Fruit fly (Drosophila melanogaster) whole organism, embryonic: ENCODE data around the gene mAChR-C.
A peak's percentile ranks its signal among the peaks of the same experiment; 100 is the strongest.

ENCODE experiments used
- Atf-2 ChIP-seq: fragments of 200-800 bp; sonication (Bioruptor generic); optimal IDR thresholded peaks from 2 replicates; lab custom pipeline; 2016; ENCODE audit warnings: missing biosample characterization, missing genetic modification characterization
- Bdp1 ChIP-seq: fragments of 200-800 bp; sonication (Bioruptor generic); optimal IDR thresholded peaks from 3 replicates; lab custom pipeline; 2016; ENCODE audit warnings: missing biosample characterization, missing genetic modification characterization
- CG10431 ChIP-seq: fragments of 200-800 bp; sonication (Bioruptor generic); optimal IDR thresholded peaks from 3 replicates; lab custom pipeline; 2018; ENCODE audit warnings: missing biosample characterization, mild to moderate bottlenecking, missing genetic modification characterization
- CG13287 ChIP-seq: fragments of 200-800 bp; sonication (Bioruptor generic); IDR thresholded peaks from 2 replicates; pipeline ENCODE4 v1.3.6; 2022; ENCODE audit warnings: missing biosample characterization, missing genetic modification characterization; ENCODE audit not compliant: partially characterized antibody
- CG14860 ChIP-seq: fragments of 200-800 bp; sonication (Bioruptor generic); IDR thresholded peaks from 3 replicates; pipeline ENCODE4 v1.3.6; 2022; ENCODE audit warnings: missing biosample characterization, missing genetic modification characterization; ENCODE audit not compliant: partially characterized antibody
- CG1603 ChIP-seq: fragments of 200-800 bp; sonication (Bioruptor generic); optimal IDR thresholded peaks from 2 replicates; lab custom pipeline; 2019; ENCODE audit warnings: missing biosample characterization, mild to moderate bottlenecking, missing genetic modification characterization, moderate library complexity
- CG1647 ChIP-seq: fragments of 200-800 bp; sonication (Bioruptor generic); optimal IDR thresholded peaks from 3 replicates; lab custom pipeline; 2016; ENCODE audit warnings: missing biosample characterization, missing genetic modification characterization
- CG17385 ChIP-seq: fragments of 200-800 bp; sonication (Bioruptor generic); optimal IDR thresholded peaks from 3 replicates; lab custom pipeline; 2018; ENCODE audit warnings: missing biosample characterization, mild to moderate bottlenecking, missing genetic modification characterization
- CG17829 ChIP-seq: fragments of 200-800 bp; optimal IDR thresholded peaks from 2 replicates; lab custom pipeline; 2019; ENCODE audit warnings: missing biosample characterization, mild to moderate bottlenecking, missing genetic modification characterization, moderate library complexity
- CG2116 ChIP-seq: fragments of 200-800 bp; sonication (Bioruptor generic); optimal IDR thresholded peaks from 3 replicates; lab custom pipeline; 2018; ENCODE audit warnings: missing biosample characterization, mild to moderate bottlenecking, missing genetic modification characterization
- CG2120 ChIP-seq: fragments of 200-800 bp; sonication (Bioruptor generic); optimal IDR thresholded peaks from 3 replicates; lab custom pipeline; 2016; ENCODE audit warnings: missing biosample characterization, missing genetic modification characterization
- CG42726 ChIP-seq: fragments of 200-800 bp; sonication (Bioruptor generic); IDR thresholded peaks from 2 replicates; pipeline ENCODE4 v1.3.6; 2022; ENCODE audit warnings: missing biosample characterization, missing genetic modification characterization; ENCODE audit not compliant: partially characterized antibody
- CG4360 ChIP-seq: fragments of 200-800 bp; sonication (Bioruptor generic); IDR thresholded peaks from 2 replicates; pipeline ENCODE4 v1.3.6; 2022; ENCODE audit warnings: missing biosample characterization, missing genetic modification characterization
- CG8359 ChIP-seq: fragments of 200-800 bp; sonication (Bioruptor generic); optimal IDR thresholded peaks from 2 replicates; lab custom pipeline; 2017; ENCODE audit warnings: missing biosample characterization, mild to moderate bottlenecking, missing genetic modification characterization, borderline replicate concordance
- D19B ChIP-seq: fragments of 200-800 bp; sonication (Bioruptor generic); optimal IDR thresholded peaks from 2 replicates; lab custom pipeline; 2017; ENCODE audit warnings: missing biosample characterization, mild to moderate bottlenecking, missing genetic modification characterization
- Dfd ChIP-seq, 2 experiments: fragments of >200 bp; optimal IDR thresholded peaks; 2 replicates each; lab custom pipeline; 2017; ENCODE audit warnings: missing biosample characterization in 2 of 2, missing genetic modification characterization in 2 of 2
- Dll ChIP-seq: fragments of 200-800 bp; sonication (Bioruptor generic); IDR thresholded peaks from 4 replicates; pipeline ENCODE4 v1.3.6; 2022; ENCODE audit warnings: missing biosample characterization, missing genetic modification characterization; ENCODE audit not compliant: partially characterized antibody
- Doc3 ChIP-seq: fragments of 200-800 bp; sonication (Bioruptor generic); IDR thresholded peaks from 3 replicates; pipeline ENCODE4 v1.3.6; 2022; ENCODE audit warnings: missing biosample characterization, missing genetic modification characterization; ENCODE audit not compliant: partially characterized antibody
- Dref ChIP-seq: fragments of 200-800 bp; sonication (Bioruptor generic); IDR thresholded peaks from 2 replicates; pipeline ENCODE4 v1.3.6; 2022; ENCODE audit warnings: missing biosample characterization, missing genetic modification characterization
- MBD-R2 ChIP-seq: fragments of 200-800 bp; sonication (Bioruptor generic); IDR thresholded peaks from 2 replicates; pipeline ENCODE4 v1.3.6; 2022; ENCODE audit warnings: missing biosample characterization, missing genetic modification characterization
- Med ChIP-seq: fragments of 200-800 bp; sonication (Bioruptor generic); peaks from one replicate; lab custom pipeline; 2016; ENCODE audit warnings: missing biosample characterization, missing genetic modification characterization, mild to moderate bottlenecking, inconsistent platforms, moderate library complexity
- Opbp ChIP-seq: fragments of 200-800 bp; sonication (Bioruptor generic); IDR thresholded peaks from 3 replicates; pipeline ENCODE4 v1.3.6; 2022; ENCODE audit warnings: missing biosample characterization, missing genetic modification characterization; ENCODE audit not compliant: partially characterized antibody
- Sin3A ChIP-seq: fragments of >200 bp; optimal IDR thresholded peaks from 2 replicates; lab custom pipeline; 2018
- Sry-δ ChIP-seq: fragments of 200-800 bp; sonication (Bioruptor generic); optimal IDR thresholded peaks from 2 replicates; lab custom pipeline; 2016; ENCODE audit warnings: missing biosample characterization, missing genetic modification characterization
- amos ChIP-seq: fragments of 200-800 bp; sonication (Bioruptor generic); IDR thresholded peaks from 2 replicates; pipeline ENCODE4 v1.3.6; 2022; ENCODE audit warnings: missing biosample characterization, missing genetic modification characterization; ENCODE audit not compliant: partially characterized antibody
- ato ChIP-seq: fragments of 200-800 bp; sonication (Bioruptor generic); IDR thresholded peaks from 2 replicates; pipeline ENCODE4 v1.3.6; 2022; ENCODE audit warnings: missing biosample characterization, missing genetic modification characterization; ENCODE audit not compliant: partially characterized antibody
- bbx ChIP-seq: fragments of 200-800 bp; sonication (Bioruptor generic); IDR thresholded peaks from 2 replicates; pipeline ENCODE4 v1.3.6; 2022; ENCODE audit warnings: missing biosample characterization, missing genetic modification characterization; ENCODE audit not compliant: partially characterized antibody
- bcd ChIP-seq: fragments of 200-800 bp; sonication (Bioruptor generic); optimal IDR thresholded peaks from 2 replicates; lab custom pipeline; 2017; ENCODE audit warnings: missing biosample characterization, mild to moderate bottlenecking, missing genetic modification characterization
- chn ChIP-seq: fragments of 200-800 bp; sonication (Bioruptor generic); optimal IDR thresholded peaks from 2 replicates; lab custom pipeline; 2016; ENCODE audit warnings: missing biosample characterization, missing genetic modification characterization
- da ChIP-seq: fragments of 200-800 bp; sonication (Bioruptor generic); optimal IDR thresholded peaks from 2 replicates; lab custom pipeline; 2016; ENCODE audit warnings: missing biosample characterization, missing genetic modification characterization
- hb ChIP-seq: fragments of 200-800 bp; sonication (Bioruptor generic); IDR thresholded peaks from 3 replicates; pipeline ENCODE4 v1.3.6; 2022; ENCODE audit warnings: missing biosample characterization, missing genetic modification characterization; ENCODE audit not compliant: partially characterized antibody
- kay ChIP-seq: fragments of 200-800 bp; sonication (Bioruptor generic); optimal IDR thresholded peaks from 2 replicates; lab custom pipeline; 2016; ENCODE audit warnings: missing biosample characterization, missing genetic modification characterization
- nerfin-2 ChIP-seq: fragments of 200-800 bp; sonication (Bioruptor generic); IDR thresholded peaks from 2 replicates; pipeline ENCODE4 v1.3.6; 2022; ENCODE audit warnings: missing biosample characterization, missing genetic modification characterization; ENCODE audit not compliant: partially characterized antibody
- psq ChIP-seq: fragments of 200-800 bp; sonication (Bioruptor generic); optimal IDR thresholded peaks from 2 replicates; lab custom pipeline; 2017; ENCODE audit warnings: missing biosample characterization, missing genetic modification characterization
- pzg ChIP-seq: fragments of 200-800 bp; sonication (Bioruptor generic); optimal IDR thresholded peaks from 3 replicates; lab custom pipeline; 2018; ENCODE audit warnings: missing biosample characterization, mild to moderate bottlenecking, missing genetic modification characterization, moderate library complexity
- sd ChIP-seq: fragments of 200-800 bp; sonication (Bioruptor generic); optimal IDR thresholded peaks from 3 replicates; lab custom pipeline; 2018; ENCODE audit warnings: missing biosample characterization, mild to moderate bottlenecking, missing genetic modification characterization, moderate library complexity
- sens-2 ChIP-seq: fragments of 200-800 bp; sonication (Bioruptor generic); IDR thresholded peaks from 2 replicates; pipeline ENCODE4 v1.3.6; 2022; ENCODE audit warnings: missing biosample characterization, missing genetic modification characterization
- sna ChIP-seq: fragments of 200-800 bp; sonication (Bioruptor generic); IDR thresholded peaks from 2 replicates; pipeline ENCODE4 v1.3.6; 2022; ENCODE audit warnings: missing biosample characterization, missing genetic modification characterization; ENCODE audit not compliant: partially characterized antibody
- stwl ChIP-seq: fragments of 200-800 bp; sonication (Bioruptor generic); optimal IDR thresholded peaks from 3 replicates; lab custom pipeline; 2018; ENCODE audit warnings: missing biosample characterization, mild to moderate bottlenecking, missing genetic modification characterization, moderate library complexity
- tna ChIP-seq: fragments of 200-800 bp; sonication (Bioruptor generic); IDR thresholded peaks from 2 replicates; pipeline ENCODE4 v1.3.6; 2022; ENCODE audit warnings: missing biosample characterization, missing genetic modification characterization; ENCODE audit not compliant: partially characterized antibody
- trh ChIP-seq: fragments of 200-800 bp; sonication (Bioruptor generic); optimal IDR thresholded peaks from 2 replicates; lab custom pipeline; 2016; ENCODE audit warnings: missing biosample characterization, missing genetic modification characterization
- ttk ChIP-seq: fragments of 200-800 bp; sonication (Bioruptor generic); IDR thresholded peaks from 2 replicates; pipeline ENCODE4 v2.1.2; 2022; ENCODE audit warnings: missing biosample characterization, missing genetic modification characterization
- unc-4 ChIP-seq: fragments of 200-800 bp; sonication (Bioruptor generic); IDR thresholded peaks from 2 replicates; pipeline ENCODE4 v1.3.6; 2022; ENCODE audit warnings: missing biosample characterization, missing genetic modification characterization; ENCODE audit not compliant: partially characterized antibody
- zf30C ChIP-seq: fragments of 200-800 bp; sonication (Bioruptor generic); optimal IDR thresholded peaks from 3 replicates; lab custom pipeline; 2018; ENCODE audit warnings: missing biosample characterization, mild to moderate bottlenecking, missing genetic modification characterization
- zfh2 ChIP-seq: fragments of 200-800 bp; sonication (Bioruptor generic); optimal IDR thresholded peaks from 2 replicates; lab custom pipeline; 2016; ENCODE audit warnings: missing biosample characterization, missing genetic modification characterization

Gene mAChR-C

DNA sequence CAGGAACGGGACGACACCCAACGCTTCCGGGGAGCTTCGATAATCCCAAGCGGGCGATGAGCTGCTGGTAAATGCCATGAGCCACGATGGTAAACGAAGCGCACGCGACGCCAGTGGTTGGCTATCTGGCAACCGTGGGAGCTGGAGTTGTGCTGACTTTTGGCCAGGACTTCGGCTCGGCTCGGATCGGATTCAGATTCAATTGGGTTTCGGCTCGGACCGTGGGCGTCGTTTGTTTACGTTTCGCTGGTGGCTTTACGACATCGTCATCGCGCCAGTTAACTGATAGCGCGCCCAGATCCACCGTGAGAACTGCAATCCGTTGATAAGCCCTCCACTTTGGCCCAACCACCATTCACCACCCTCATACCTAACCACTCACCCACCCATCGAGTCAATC, at the start of gene mAChR-C:
TSS of gene mAChR-C (minus strand) at position 101 of the 400 bp plus-strand sequence.
- TF ChIP-seq D19B (GFP tag; lab: Kevin White, UChicago) (no peak), Atf-2 (GFP tag; lab: Kevin White, UChicago) (no peak), da (GFP tag; lab: Kevin White, UChicago) (no peak), Bdp1 (GFP tag; lab: Kevin White, UChicago) (no peak), CG1647 (GFP tag; lab: Kevin White, UChicago) (no peak), Sin3A (lab: Kevin White, UChicago) (no peak), sd (no peak), MBD-R2 (GFP tag; lab: Robert Waterston, UW) (no peak)

dm6 chrX:6876343-6876742, 43.9 kb upstream of the mAChR-C start:
- TF ChIP-seq CG8359 (no peak), Med (GFP tag; lab: Kevin White, UChicago) (peak; percentile 49), amos (GFP tag; lab: Robert Waterston, UW) (0 out of 2 replicates have a peak, but pooled peaks have one; percentile 10), ttk (GFP tag; lab: Robert Waterston, UW) (0 out of 2 replicates have a peak, but pooled peaks have one; percentile 10), Dfd (GFP tag; optimal IDR thresholded peaks at IDR 0.05; lab: Kevin White, UChicago) (peak in 1 of 2 experiments; percentile 46), kay (GFP tag; lab: Kevin White, UChicago) (no peak), CG4360 (GFP tag; lab: Robert Waterston, UW) (peak; percentile 97)

- TF ChIP-seq Dref (peak; percentile 53), pzg (GFP tag; lab: Kevin White, UChicago) (peak; percentile 14), stwl (tag; lab: Kevin White, UChicago) (peak; percentile 68), sens-2 (GFP tag; lab: Robert Waterston, UW) (no peak), CG17829 (tag; lab: Kevin White, UChicago) (peak; percentile 7), CG13287 (GFP tag; lab: Robert Waterston, UW) (peak; percentile 23; the same call in 1 of the 2 replicates), tna (GFP tag; lab: Robert Waterston, UW) (peak; percentile 24; the same call in 1 of the 2 replicates), amos (GFP tag; lab: Robert Waterston, UW) (peak; percentile 61), sna (peak; percentile 58; the same call in 1 of the 2 replicates), CG42726 (GFP tag; lab: Robert Waterston, UW) (peak; percentile 77; the same call in 1 of the 2 replicates), trh (no peak), bcd (GFP tag; lab: Kevin White, UChicago) (no peak), unc-4 (GFP tag; lab: Robert Waterston, UW) (peak; percentile 45; the same call in 1 of the 2 replicates), CG1603 (tag; lab: Kevin White, UChicago) (peak; percentile 9), hb (GFP tag; lab: Robert Waterston, UW) (peak; percentile 58; the same call in 1 of the 3 replicates), Dll (peak; percentile 60; the same call in 2 of the 4 replicates), CG17385 (peak; percentile 74), CG2120 (GFP tag; lab: Kevin White, UChicago) (no peak), nerfin-2 (peak; percentile 23; the same call in 1 of the 2 replicates), zfh2 (GFP tag; lab: Kevin White, UChicago) (no peak), CG14860 (0 out of 3 replicates have a peak, but pooled peaks have one; percentile 26), bbx (GFP tag; lab: Robert Waterston, UW) (peak; percentile 80), chn (GFP tag; lab: Kevin White, UChicago) (no peak), CG10431 (GFP tag; lab: Kevin White, UChicago) (no peak), CG2116 (GFP tag; lab: Kevin White, UChicago) (peak; percentile 47), Opbp (GFP tag; lab: Robert Waterston, UW) (peak; percentile 63; the same call in 2 of the 3 replicates), Doc3 (GFP tag; lab: Robert Waterston, UW) (peak; percentile 31; the same call in 1 of the 3 replicates), psq (GFP tag; lab: Kevin White, UChicago) (no peak), zf30C (GFP tag; lab: Kevin White, UChicago) (no peak), Sry-δ (GFP tag; lab: Kevin White, UChicago) (peak; percentile 50), ato (GFP tag; lab: Robert Waterston, UW) (0 out of 2 replicates have a peak, but pooled peaks have one; percentile 22)
Observed at dm6 chrX:6875773-6876172, 43.3 kb upstream of the mAChR-C start.
